Fruit fly (Drosophila melanogaster): ENCODE data around the gene sala.

DNA sequence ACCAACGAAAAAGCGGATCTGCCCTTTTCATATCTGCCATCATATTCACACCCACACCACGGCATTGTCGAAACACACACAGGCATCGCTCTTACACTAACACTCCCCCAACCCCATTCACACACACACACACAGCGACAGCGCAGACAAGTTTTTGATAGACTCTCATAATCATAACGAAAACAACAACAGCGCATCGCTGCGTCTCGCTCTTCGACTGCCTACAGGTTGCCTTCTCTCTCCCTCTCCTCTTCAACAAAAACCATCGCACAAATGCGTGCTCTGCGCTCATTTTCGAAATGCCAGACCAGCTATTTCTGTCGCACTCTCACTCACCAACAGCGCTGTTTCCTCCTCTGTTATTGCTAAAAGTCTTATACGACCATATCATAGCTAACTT is 36.9 kb upstream of the sala start:
- TF ChIP-seq CTCF (optimal IDR thresholded peaks at IDR 0.05), result peak; percentile 37 to 51
- TF ChIP-seq CG8478 (optimal IDR thresholded peaks at IDR 0.05), result peak; percentile 58
